Fruit fly (Drosophila melanogaster): Measurements from ENCODE around the gene Eip74EF.

The Eip74EF gene

DNA sequence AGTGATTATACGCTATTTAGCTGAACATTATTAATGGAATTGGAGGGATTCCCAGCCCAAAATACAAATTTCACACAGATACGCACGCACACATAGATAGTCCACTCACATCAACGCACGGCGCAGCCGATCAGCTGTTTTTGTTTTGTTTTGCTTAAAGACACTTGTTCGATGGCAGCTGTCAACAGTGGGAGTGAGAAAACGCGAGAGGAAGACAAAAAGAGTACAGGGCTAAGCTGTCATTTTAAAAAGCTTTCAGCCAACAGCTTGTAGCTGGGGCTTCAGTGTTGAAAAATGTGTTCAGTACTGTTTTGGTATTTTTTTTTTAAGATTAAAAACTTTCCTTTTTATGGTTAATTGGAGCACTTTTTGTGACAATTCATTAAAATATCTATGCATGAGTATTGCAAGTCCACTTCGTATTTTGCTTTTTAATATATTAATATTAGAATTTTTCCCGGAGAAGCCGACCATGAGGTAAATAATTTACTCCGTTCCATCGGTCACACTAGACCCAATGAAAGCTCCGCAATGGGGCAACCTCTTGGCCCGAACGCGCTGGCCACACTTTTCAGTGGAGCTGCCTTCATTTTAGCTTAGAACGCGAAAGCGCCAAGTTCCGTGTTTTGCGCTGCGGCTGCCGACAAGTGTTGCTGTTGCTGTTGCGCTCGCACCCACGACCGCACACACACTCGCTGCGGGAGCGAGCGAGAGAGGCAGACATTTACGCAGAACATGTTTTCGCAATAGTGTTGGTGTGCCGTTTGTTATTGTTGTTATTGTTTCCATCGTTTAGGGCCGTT, 86.0 kb downstream of the Eip74EF start (continued):
- TF ChIP-seq NC2β (GFP tag; optimal IDR thresholded peaks at IDR 0.05): no peak
- TF ChIP-seq fru (optimal IDR thresholded peaks at IDR 0.05): no peak
- peak; percentile 62 for TF ChIP-seq Hr3 (GFP tag; optimal IDR thresholded peaks at IDR 0.05)
- TF ChIP-seq gro (GFP tag; optimal IDR thresholded peaks at IDR 0.05): peak; percentile 80
- TF ChIP-seq CG2199 (GFP tag; IDR thresholded peaks at IDR 0.05): 0 out of 3 replicates have a peak, but pooled peaks have one; percentile 44
- TF ChIP-seq sens (GFP tag): peak; percentile 75
- peak; percentile 38 for TF ChIP-seq CG15479 (GFP tag; optimal IDR thresholded peaks at IDR 0.05)
- peak; percentile 45 for TF ChIP-seq hbn (GFP tag; IDR thresholded peaks at IDR 0.05; ENCODE audit: partially characterized antibody)
- no peak for TF ChIP-seq Vsx1 (GFP tag; optimal IDR thresholded peaks at IDR 0.05)
- TF ChIP-seq Ptx1 (GFP tag; IDR thresholded peaks at IDR 0.05): 0 out of 2 replicates have a peak, but pooled peaks have one; percentile 56
- peak; percentile 18 for TF ChIP-seq CG13624 (GFP tag; optimal IDR thresholded peaks at IDR 0.05)
- TF ChIP-seq Abd-B (GFP tag; optimal IDR thresholded peaks at IDR 0.05): peak; percentile 43
- TF ChIP-seq dan (GFP tag; IDR thresholded peaks at IDR 0.05): no peak
- peak; percentile 61; the same call in 1 of the 2 replicates for TF ChIP-seq NFAT (GFP tag; IDR thresholded peaks at IDR 0.05)
- TF ChIP-seq pb (GFP tag; optimal IDR thresholded peaks at IDR 0.05): no peak
- no peak for TF ChIP-seq org-1 (GFP tag; optimal IDR thresholded peaks at IDR 0.05)
- peak; percentile 31 for TF ChIP-seq BEAF-32 (GFP tag; optimal IDR thresholded peaks at IDR 0.05)
- TF ChIP-seq repo (GFP tag; optimal IDR thresholded peaks at IDR 0.05): no peak
- peak; percentile 52 for TF ChIP-seq tna (GFP tag; IDR thresholded peaks at IDR 0.05; ENCODE audit: partially characterized antibody)
- TF ChIP-seq NC2α (GFP tag; optimal IDR thresholded peaks at IDR 0.05): no peak
- TF ChIP-seq pnt (GFP tag; optimal IDR thresholded peaks at IDR 0.05): peak; percentile 4
- TF ChIP-seq Drgx (GFP tag; IDR thresholded peaks at IDR 0.05): no peak; the same call in 1 of the 2 replicates
- peak; percentile 59; the same call in 1 of the 2 replicates for TF ChIP-seq sob (GFP tag; IDR thresholded peaks at IDR 0.05)
- no peak for TF ChIP-seq CG8089 (GFP tag; optimal IDR thresholded peaks at IDR 0.05)
- peak; percentile 10 for TF ChIP-seq HHEX (GFP tag; optimal IDR thresholded peaks at IDR 0.05)
- TF ChIP-seq Aef1 (GFP tag; IDR thresholded peaks at IDR 0.05): peak; percentile 70
- TF ChIP-seq ind (GFP tag; optimal IDR thresholded peaks at IDR 0.05): peak; percentile 61
- peak; percentile 37 for TF ChIP-seq CG8924 (tag; optimal IDR thresholded peaks at IDR 0.05)
- TF ChIP-seq CG11723 (GFP tag; optimal IDR thresholded peaks at IDR 0.05): peak; percentile 1
- no peak for TF ChIP-seq h (optimal IDR thresholded peaks at IDR 0.05)
- TF ChIP-seq Kr (GFP tag; optimal IDR thresholded peaks at IDR 0.05): no peak
- TF ChIP-seq Max (GFP tag; optimal IDR thresholded peaks at IDR 0.05): peak; percentile 49
- no peak for TF ChIP-seq CG11398 (GFP tag; optimal IDR thresholded peaks at IDR 0.05)
- TF ChIP-seq inv (GFP tag; IDR thresholded peaks at IDR 0.05; ENCODE audit: partially characterized antibody): peak; percentile 40; the same call in 1 of the 2 replicates
- TF ChIP-seq cad (GFP tag; optimal IDR thresholded peaks at IDR 0.05): no peak
- peak; percentile 41 for TF ChIP-seq Chrac-16 (GFP tag; optimal IDR thresholded peaks at IDR 0.05)
- TF ChIP-seq caup (GFP tag; optimal IDR thresholded peaks at IDR 0.05; ENCODE audit: severe bottlenecking): peak; percentile 61
- no peak for TF ChIP-seq D19A (tag; optimal IDR thresholded peaks at IDR 0.05)
- peak; percentile 81 for TF ChIP-seq lab (GFP tag; optimal IDR thresholded peaks at IDR 0.05)
- TF ChIP-seq CG3726 (GFP tag; IDR thresholded peaks at IDR 0.05): no peak
- peak; percentile 61 for TF ChIP-seq phol (tag; optimal IDR thresholded peaks at IDR 0.05)
- peak; percentile 2 for TF ChIP-seq pfk (GFP tag; optimal IDR thresholded peaks at IDR 0.05)
- TF ChIP-seq CG14014 (GFP tag; IDR thresholded peaks at IDR 0.05): peak; percentile 48; the same call in 1 of the 2 replicates
- TF ChIP-seq nom (GFP tag; optimal IDR thresholded peaks at IDR 0.05): peak; percentile 51
- peak; percentile 42; the same call in 1 of the 2 replicates for TF ChIP-seq lmd (GFP tag; IDR thresholded peaks at IDR 0.05)
- no peak for TF ChIP-seq CG17186 (GFP tag; optimal IDR thresholded peaks at IDR 0.05)
- TF ChIP-seq CG14710 (tag; optimal IDR thresholded peaks at IDR 0.05): peak; percentile 43
- TF ChIP-seq CG12942 (GFP tag; optimal IDR thresholded peaks at IDR 0.05): peak; percentile 12
- no peak for TF ChIP-seq CG13123 (GFP tag; optimal IDR thresholded peaks at IDR 0.05)
